Fruit fly (Drosophila melanogaster) whole organism, embryonic: ENCODE data around the gene obe.

ENCODE experiments used
- CG12391 ChIP-seq: fragments of 200-800 bp; sonication (Bioruptor generic); optimal IDR thresholded peaks from 3 replicates; lab custom pipeline; 2018; ENCODE audit warnings: missing biosample characterization, mild to moderate bottlenecking, missing genetic modification characterization, moderate library complexity
- CG14014 ChIP-seq: fragments of 200-800 bp; sonication (Bioruptor generic); IDR thresholded peaks from 2 replicates; pipeline ENCODE4 v1.3.6; 2022; ENCODE audit warnings: missing biosample characterization, missing genetic modification characterization
- CG15269 ChIP-seq: fragments of 200-800 bp; sonication (Bioruptor generic); optimal IDR thresholded peaks from 2 replicates; lab custom pipeline; 2018; ENCODE audit warnings: missing biosample characterization, mild to moderate bottlenecking, missing genetic modification characterization, moderate library complexity
- CG15601 ChIP-seq: fragments of 200-800 bp; sonication (Bioruptor generic); optimal IDR thresholded peaks from 3 replicates; lab custom pipeline; 2019; ENCODE audit warnings: missing biosample characterization, mild to moderate bottlenecking, missing genetic modification characterization, moderate library complexity
- CG16815 ChIP-seq: fragments of 200-800 bp; sonication (Bioruptor generic); optimal IDR thresholded peaks from 3 replicates; lab custom pipeline; 2017; ENCODE audit warnings: missing biosample characterization, mild to moderate bottlenecking, missing genetic modification characterization
- CG16863 ChIP-seq: fragments of 200-800 bp; sonication (Bioruptor generic); optimal IDR thresholded peaks from 3 replicates; lab custom pipeline; 2016; ENCODE audit warnings: missing biosample characterization, missing genetic modification characterization
- CG17186 ChIP-seq: fragments of 200-800 bp; sonication (Bioruptor generic); optimal IDR thresholded peaks from 3 replicates; lab custom pipeline; 2017; ENCODE audit warnings: missing biosample characterization, missing genetic modification reagents, missing genetic modification characterization
- CG17385 ChIP-seq: fragments of 200-800 bp; sonication (Bioruptor generic); optimal IDR thresholded peaks from 3 replicates; lab custom pipeline; 2018; ENCODE audit warnings: missing biosample characterization, mild to moderate bottlenecking, missing genetic modification characterization
- CG2129 ChIP-seq: fragments of 200-800 bp; sonication (Bioruptor generic); IDR thresholded peaks from 2 replicates; pipeline ENCODE4 v1.3.6; 2022; ENCODE audit warnings: missing biosample characterization, missing genetic modification characterization; ENCODE audit not compliant: partially characterized antibody
- CG2202 ChIP-seq: fragments of 200-800 bp; sonication (Bioruptor generic); optimal IDR thresholded peaks from 2 replicates; lab custom pipeline; 2018; ENCODE audit warnings: missing biosample characterization, mild to moderate bottlenecking, missing genetic modification characterization
- CG34422 ChIP-seq: fragments of 200-800 bp; sonication (Bioruptor generic); IDR thresholded peaks from 3 replicates; pipeline ENCODE4 v1.3.6; 2022; ENCODE audit warnings: missing biosample characterization, missing genetic modification characterization
- CG6791 ChIP-seq: fragments of 200-800 bp; sonication (Bioruptor generic); IDR thresholded peaks from 3 replicates; pipeline ENCODE4 v1.3.6; 2022; ENCODE audit warnings: missing biosample characterization, missing genetic modification characterization; ENCODE audit not compliant: partially characterized antibody
- CG7928 ChIP-seq: fragments of 200-800 bp; sonication (Bioruptor generic); optimal IDR thresholded peaks from 2 replicates; lab custom pipeline; 2017; ENCODE audit warnings: missing biosample characterization, mild to moderate bottlenecking, missing genetic modification characterization
- CG8290 ChIP-seq, 3 experiments: fragments of 200-800 bp; sonication (Bioruptor generic); optimal IDR thresholded peaks; 2 replicates each; lab custom pipeline; 2016 to 2019; ENCODE audit warnings: missing biosample characterization in 3 of 3, missing genetic modification characterization in 3 of 3, mild to moderate bottlenecking in 2 of 3, moderate library complexity in 1 of 3
- D19A ChIP-seq: fragments of 200-800 bp; optimal IDR thresholded peaks from 3 replicates; lab custom pipeline; 2019; ENCODE audit warnings: missing biosample characterization, mild to moderate bottlenecking, missing genetic modification characterization, moderate library complexity
- Dek ChIP-seq: fragments of 200-800 bp; sonication (Bioruptor generic); optimal IDR thresholded peaks from 3 replicates; lab custom pipeline; 2019; ENCODE audit warnings: missing biosample characterization, mild to moderate bottlenecking, missing genetic modification characterization, moderate library complexity
- Dll ChIP-seq: fragments of 200-800 bp; sonication (Bioruptor generic); IDR thresholded peaks from 4 replicates; pipeline ENCODE4 v1.3.6; 2022; ENCODE audit warnings: missing biosample characterization, missing genetic modification characterization; ENCODE audit not compliant: partially characterized antibody
- ERR ChIP-seq: fragments of 200-800 bp; sonication (Bioruptor generic); optimal IDR thresholded peaks from 2 replicates; lab custom pipeline; 2016; ENCODE audit warnings: missing biosample characterization, missing genetic modification characterization
- Eip74EF ChIP-seq, 2 experiments: fragments of 200-800 bp in 1 of 2; fragments of >200 bp in 1 of 2; sonication (Bioruptor generic) in 1 of 2; optimal IDR thresholded peaks; 2 replicates each; lab custom pipeline; 2017 to 2019; ENCODE audit warnings: missing biosample characterization in 2 of 2, missing genetic modification characterization in 2 of 2, mild to moderate bottlenecking in 1 of 2, moderate library complexity in 1 of 2
- Gsc ChIP-seq: fragments of 200-800 bp; sonication (Bioruptor generic); IDR thresholded peaks from 2 replicates; pipeline ENCODE4 v1.3.6; 2022; ENCODE audit warnings: missing biosample characterization, missing genetic modification characterization
- HmgZ ChIP-seq: fragments of 200-800 bp; sonication (Bioruptor generic); optimal IDR thresholded peaks from 2 replicates; lab custom pipeline; 2018; ENCODE audit warnings: missing biosample characterization, mild to moderate bottlenecking, missing genetic modification characterization
- Hmr ChIP-seq: fragments of 200-800 bp; sonication (Bioruptor generic); optimal IDR thresholded peaks from 3 replicates; lab custom pipeline; 2017; ENCODE audit warnings: mild to moderate bottlenecking, missing biosample characterization, missing genetic modification reagents, missing genetic modification characterization
- Kr ChIP-seq: fragments of 200-800 bp; sonication (Bioruptor generic); optimal IDR thresholded peaks from 2 replicates; lab custom pipeline; 2017; ENCODE audit warnings: missing biosample characterization, mild to moderate bottlenecking, missing genetic modification characterization
- Lhr ChIP-seq: fragments of 200-800 bp; sonication (Bioruptor generic); optimal IDR thresholded peaks from 3 replicates; lab custom pipeline; 2017; ENCODE audit warnings: mild to moderate bottlenecking, missing biosample characterization, missing genetic modification reagents, missing genetic modification characterization
- Lpt ChIP-seq: fragments of >200 bp; optimal IDR thresholded peaks from 2 replicates; lab custom pipeline; 2018; ENCODE audit warnings: missing biosample characterization, missing genetic modification characterization
- MBD-R2 ChIP-seq: fragments of 200-800 bp; sonication (Bioruptor generic); IDR thresholded peaks from 2 replicates; pipeline ENCODE4 v1.3.6; 2022; ENCODE audit warnings: missing biosample characterization, missing genetic modification characterization
- MESR4 ChIP-seq: fragments of 200-800 bp; sonication (Bioruptor generic); optimal IDR thresholded peaks from 2 replicates; lab custom pipeline; 2018; ENCODE audit warnings: missing biosample characterization, mild to moderate bottlenecking, missing genetic modification characterization, moderate library complexity
- MTF-1 ChIP-seq: fragments of 200-800 bp; sonication (Bioruptor generic); optimal IDR thresholded peaks from 2 replicates; lab custom pipeline; 2018; ENCODE audit warnings: missing biosample characterization, mild to moderate bottlenecking, missing genetic modification characterization, borderline replicate concordance
- Med ChIP-seq: fragments of 200-800 bp; sonication (Bioruptor generic); peaks from one replicate; lab custom pipeline; 2016; ENCODE audit warnings: missing biosample characterization, missing genetic modification characterization, mild to moderate bottlenecking, inconsistent platforms, moderate library complexity
- NFAT ChIP-seq: fragments of 200-800 bp; sonication (Bioruptor generic); IDR thresholded peaks from 2 replicates; pipeline ENCODE4 v1.3.6; 2022; ENCODE audit warnings: missing biosample characterization, missing genetic modification characterization
- Opbp ChIP-seq: fragments of 200-800 bp; sonication (Bioruptor generic); IDR thresholded peaks from 3 replicates; pipeline ENCODE4 v1.3.6; 2022; ENCODE audit warnings: missing biosample characterization, missing genetic modification characterization; ENCODE audit not compliant: partially characterized antibody
- Sox100B ChIP-seq: fragments of 200-800 bp; sonication (Bioruptor generic); optimal IDR thresholded peaks from 3 replicates; lab custom pipeline; 2018; ENCODE audit warnings: missing biosample characterization, mild to moderate bottlenecking, missing genetic modification characterization
- Stat92E ChIP-seq, 3 experiments: fragments of >200 bp in 2 of 3; fragments of 200-800 bp in 1 of 3; sonication (Bioruptor generic) in 1 of 3; optimal IDR thresholded peaks; 2 replicates each; lab custom pipeline; 2017 to 2019; ENCODE audit warnings: missing biosample characterization in 3 of 3, missing genetic modification characterization in 3 of 3, mild to moderate bottlenecking in 1 of 3, moderate library complexity in 1 of 3
- YL-1 ChIP-seq: fragments of 200-800 bp; sonication (Bioruptor generic); optimal IDR thresholded peaks from 3 replicates; lab custom pipeline; 2017; ENCODE audit warnings: missing biosample characterization, mild to moderate bottlenecking, missing genetic modification characterization
- ac ChIP-seq: fragments of 200-800 bp; sonication (Bioruptor generic); optimal IDR thresholded peaks from 3 replicates; lab custom pipeline; 2017; ENCODE audit warnings: missing biosample characterization, mild to moderate bottlenecking, missing genetic modification characterization
- ato ChIP-seq: fragments of 200-800 bp; sonication (Bioruptor generic); IDR thresholded peaks from 2 replicates; pipeline ENCODE4 v1.3.6; 2022; ENCODE audit warnings: missing biosample characterization, missing genetic modification characterization; ENCODE audit not compliant: partially characterized antibody
- bsh ChIP-seq, 2 experiments: fragments of 200-800 bp; sonication (Bioruptor generic); optimal IDR thresholded peaks; 2 replicates each; lab custom pipeline; 2017 to 2018; ENCODE audit warnings: mild to moderate bottlenecking in 2 of 2, missing biosample characterization in 2 of 2, missing genetic modification characterization in 2 of 2, moderate library complexity in 1 of 2
- crc ChIP-seq: fragments of 200-800 bp; sonication (Bioruptor generic); optimal IDR thresholded peaks from 2 replicates; lab custom pipeline; 2016; ENCODE audit warnings: missing biosample characterization, missing genetic modification characterization
- dati ChIP-seq: fragments of 200-800 bp; sonication (Bioruptor generic); IDR thresholded peaks from 2 replicates; pipeline ENCODE4 v1.3.6; 2022; ENCODE audit warnings: missing biosample characterization, missing genetic modification characterization
- dm ChIP-seq: fragments of 200-800 bp; sonication (Bioruptor generic); optimal IDR thresholded peaks from 3 replicates; lab custom pipeline; 2016; ENCODE audit warnings: missing biosample characterization, missing genetic modification characterization
- dpn ChIP-seq, 2 experiments: fragments of 200-800 bp; sonication (Bioruptor generic); optimal IDR thresholded peaks; 3 replicates each; lab custom pipeline; 2016; ENCODE audit warnings: missing biosample characterization in 2 of 2, missing genetic modification characterization in 2 of 2
- gcm ChIP-seq: fragments of 200-800 bp; sonication (Bioruptor generic); optimal IDR thresholded peaks from 2 replicates; lab custom pipeline; 2019; ENCODE audit warnings: missing biosample characterization, mild to moderate bottlenecking, missing genetic modification characterization, moderate library complexity
- jumu ChIP-seq: fragments of 200-800 bp; sonication (Bioruptor generic); optimal IDR thresholded peaks from 3 replicates; lab custom pipeline; 2016; ENCODE audit warnings: missing biosample characterization, missing genetic modification characterization
- nerfin-2 ChIP-seq: fragments of 200-800 bp; sonication (Bioruptor generic); IDR thresholded peaks from 2 replicates; pipeline ENCODE4 v1.3.6; 2022; ENCODE audit warnings: missing biosample characterization, missing genetic modification characterization; ENCODE audit not compliant: partially characterized antibody
- sr ChIP-seq: fragments of 200-800 bp; sonication (Bioruptor generic); IDR thresholded peaks from 3 replicates; pipeline ENCODE4 v1.3.6; 2022; ENCODE audit warnings: missing biosample characterization, missing genetic modification characterization
- tgo ChIP-seq: fragments of 200-800 bp; sonication (Bioruptor generic); IDR thresholded peaks from 3 replicates; pipeline ENCODE4 v1.3.6; 2022; ENCODE audit warnings: missing biosample characterization, missing genetic modification characterization

obe gene

dm6 chr3R:15485866-15486265, at the start of gene obe (continued):
- TF ChIP-seq Eip74EF (GFP tag; optimal IDR thresholded peaks at IDR 0.05; lab: Kevin White, UChicago) (no peak), crc (GFP tag; lab: Kevin White, UChicago) (no peak), dm (GFP tag; lab: Kevin White, UChicago) (no peak), CG2129 (GFP tag; lab: Robert Waterston, UW) (no peak), nerfin-2 (GFP tag; lab: Robert Waterston, UW) (no peak), CG8290 (GFP tag; optimal IDR thresholded peaks at IDR 0.05; lab: Kevin White, UChicago) (no peak), CG8290 (tag; optimal IDR thresholded peaks at IDR 0.05; lab: Kevin White, UChicago) (no peak), jumu (GFP tag; lab: Kevin White, UChicago) (no peak), Dll (GFP tag; lab: Robert Waterston, UW) (0 out of 4 replicates have a peak, but pooled peaks have one; percentile 28), bsh (GFP tag; optimal IDR thresholded peaks at IDR 0.05; lab: Kevin White, UChicago) (no peak), gcm (GFP tag; lab: Kevin White, UChicago) (no peak), YL-1 (GFP tag; lab: Kevin White, UChicago) (peak; percentile 73), Gsc (no peak), ato (GFP tag; lab: Robert Waterston, UW) (peak; percentile 46; the same call in 1 of the 2 replicates), CG14014 (GFP tag; lab: Robert Waterston, UW) (no peak), CG16863 (no peak), Hmr (no peak), D19A (tag; lab: Kevin White, UChicago) (no peak), CG6791 (GFP tag; lab: Robert Waterston, UW) (peak; percentile 10; the same call in 1 of the 3 replicates), CG34422 (GFP tag; lab: Robert Waterston, UW) (0 out of 3 replicates have a peak, but pooled peaks have one; percentile 7), CG12391 (no peak), CG17186 (GFP tag; lab: Kevin White, UChicago) (peak; percentile 61), Lpt (GFP tag; lab: Kevin White, UChicago) (no peak), MTF-1 (GFP tag; lab: Kevin White, UChicago) (no peak), CG16815 (GFP tag; lab: Kevin White, UChicago) (no peak), Sox100B (GFP tag; lab: Kevin White, UChicago) (no peak), CG15269 (tag; lab: Kevin White, UChicago) (no peak), dpn (GFP tag; optimal IDR thresholded peaks at IDR 0.05; lab: Kevin White, UChicago) (no peak), Dek (tag; lab: Kevin White, UChicago) (no peak), HmgZ (tag; lab: Kevin White, UChicago) (peak; percentile 52), ac (no peak), Opbp (GFP tag; lab: Robert Waterston, UW) (no peak), sr (GFP tag; lab: Robert Waterston, UW) (no peak), NFAT (GFP tag; lab: Robert Waterston, UW) (no peak), CG15601 (tag; lab: Kevin White, UChicago) (no peak), ERR (GFP tag; lab: Kevin White, UChicago) (no peak), tgo (GFP tag; lab: Robert Waterston, UW) (no peak), CG17385 (peak; percentile 77), dati (GFP tag; lab: Robert Waterston, UW) (no peak), CG7928 (GFP tag; lab: Kevin White, UChicago) (no peak), Lhr (peak; percentile 90), Stat92E (GFP tag; optimal IDR thresholded peaks at IDR 0.05; lab: Kevin White, UChicago) (no peak), MESR4 (GFP tag; lab: Kevin White, UChicago) (peak; percentile 60), CG2202 (tag; lab: Kevin White, UChicago) (no peak), MBD-R2 (peak; percentile 81), Med (GFP tag; lab: Kevin White, UChicago) (peak; percentile 79), Kr (no peak)
- TF ChIP-seq, all 482 proteins: peak for 38
